1 worm cellular context compared by ENCODE assay signal in the genomic region with DNA sequence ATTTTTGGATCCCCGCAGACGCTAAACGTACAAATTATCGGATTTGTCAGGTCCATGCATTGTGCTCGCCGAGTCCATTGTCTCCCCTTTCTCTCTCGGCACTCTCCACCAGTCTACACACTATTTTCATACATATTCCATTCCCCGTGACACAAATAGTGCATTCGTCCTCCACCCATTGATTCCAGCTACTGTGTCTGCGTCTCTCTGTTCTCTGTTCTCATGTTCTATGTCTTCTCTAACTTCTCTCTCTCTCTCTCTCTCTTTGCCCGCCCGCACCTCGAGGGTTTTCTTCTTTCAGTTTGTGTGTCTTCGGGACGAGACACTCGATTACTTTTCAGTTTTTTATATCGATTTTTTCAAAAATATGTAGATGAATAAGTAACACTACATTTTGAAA.
TF ChIP-seq lines count a peak whose summit lies in the region.

No protein-coding gene starts in this region.

TF ChIP-seq in whole organism, L4 larva, 104 proteins besides CTCF, POLR2A, EP300 and RAD21 (continued from another document):
- TF ChIP-seq duxl-1 (tag; optimal IDR thresholded peaks at IDR 0.05; lab: Kevin White, UChicago; ENCODE audit: poor library complexity) (peak; percentile 42), nhr-41 (GFP tag; IDR thresholded peaks at IDR 0.05; lab: Robert Waterston, UW) (no peak), aha-1 (tag; lab: Kevin White, UChicago) (peak; percentile 49), nhr-10 (tag; optimal IDR thresholded peaks at IDR 0.05; lab: Kevin White, UChicago) (peak; percentile 56), Y105C5A.15 (GFP tag; IDR thresholded peaks at IDR 0.05; lab: Robert Waterston, UW) (no peak), ZK337.2 (GFP tag; IDR thresholded peaks at IDR 0.05; lab: Robert Waterston, UW) (no peak), nhr-111 (GFP tag; optimal IDR thresholded peaks at IDR 0.05; lab: Kevin White, UChicago) (no peak), zip-11 (GFP tag; IDR thresholded peaks at IDR 0.05; lab: Robert Waterston, UW) (no peak), D1046.2 (GFP tag; IDR thresholded peaks at IDR 0.05; lab: Robert Waterston, UW) (no peak), R02D3.7 (tag; optimal IDR thresholded peaks at IDR 0.05; lab: Kevin White, UChicago) (no peak), lin-39 (tag; optimal IDR thresholded peaks at IDR 0.05; lab: Kevin White, UChicago) (no peak), aly-2 (tag; optimal IDR thresholded peaks at IDR 0.05; lab: Kevin White, UChicago) (no peak), dmd-8 (GFP tag; IDR thresholded peaks at IDR 0.05; lab: Robert Waterston, UW) (no peak), ceh-62 (tag; optimal IDR thresholded peaks at IDR 0.05; lab: Kevin White, UChicago) (no peak), nhr-48 (tag; optimal IDR thresholded peaks at IDR 0.05; lab: Kevin White, UChicago) (peak; percentile 67), saeg-2 (GFP tag; IDR thresholded peaks at IDR 0.05; lab: Robert Waterston, UW) (no peak), ceh-44 (GFP tag; IDR thresholded peaks at IDR 0.05; lab: Robert Waterston, UW) (no peak), nhr-6 (tag; optimal IDR thresholded peaks at IDR 0.05; lab: Kevin White, UChicago) (peak; percentile 48), dpl-1 (GFP tag; optimal IDR thresholded peaks at IDR 0.05; lab: Kevin White, UChicago) (peak; percentile 64), F49E8.2 (tag; optimal IDR thresholded peaks at IDR 0.05; lab: Kevin White, UChicago; ENCODE audit: borderline replicate concordance) (no peak), hif-1 (tag; optimal IDR thresholded peaks at IDR 0.05; lab: Kevin White, UChicago) (peak in 1 of 2 experiments; percentile 77), dmd-6 (GFP tag; IDR thresholded peaks at IDR 0.05; lab: Robert Waterston, UW) (peak; percentile 79), lim-7 (GFP tag; IDR thresholded peaks at IDR 0.05; lab: Robert Waterston, UW) (no peak), hlh-30 (tag; optimal IDR thresholded peaks at IDR 0.05; lab: Kevin White, UChicago; ENCODE audit: insufficient read depth) (peak; percentile 99), lin-1 (GFP tag; IDR thresholded peaks at IDR 0.05; lab: Robert Waterston, UW) (0 out of 2 replicates have a peak, but pooled peaks have one; percentile 16), ceh-20 (GFP tag; IDR thresholded peaks at IDR 0.05; lab: Robert Waterston, UW) (peak; percentile 53; the same call in 1 of the 2 replicates), tag-97 (GFP tag; IDR thresholded peaks at IDR 0.05; lab: Robert Waterston, UW) (no peak)
